Fruit fly (Drosophila melanogaster) whole organism, embryonic: Measurements from ENCODE around the gene wg.

ENCODE experiments used
- C15 ChIP-seq: fragments of 200-800 bp; sonication (Bioruptor generic); IDR thresholded peaks from 3 replicates; pipeline ENCODE4 v1.3.6; 2022; ENCODE audit warnings: missing biosample characterization, missing genetic modification characterization
- CG10267 ChIP-seq: fragments of 200-800 bp; sonication (Bioruptor generic); optimal IDR thresholded peaks from 2 replicates; lab custom pipeline; 2018; ENCODE audit warnings: missing biosample characterization, mild to moderate bottlenecking, missing genetic modification characterization, moderate library complexity
- CG10274 ChIP-seq: fragments of 200-800 bp; sonication (Bioruptor generic); optimal IDR thresholded peaks from 3 replicates; lab custom pipeline; 2017; ENCODE audit warnings: missing biosample characterization, mild to moderate bottlenecking, missing genetic modification characterization
- CG10543 ChIP-seq: fragments of 200-800 bp; sonication (Bioruptor generic); optimal IDR thresholded peaks from 3 replicates; lab custom pipeline; 2017; ENCODE audit warnings: missing biosample characterization, mild to moderate bottlenecking, missing genetic modification characterization, moderate library complexity
- CG10654 ChIP-seq: fragments of 200-800 bp; sonication (Bioruptor generic); optimal IDR thresholded peaks from 2 replicates; lab custom pipeline; 2016; ENCODE audit warnings: missing biosample characterization, missing genetic modification characterization
- CG12236 ChIP-seq: fragments of 200-800 bp; sonication (Bioruptor generic); optimal IDR thresholded peaks from 2 replicates; lab custom pipeline; 2016; ENCODE audit warnings: missing biosample characterization, missing genetic modification characterization
- CG12659 ChIP-seq: fragments of 200-800 bp; sonication (Bioruptor generic); optimal IDR thresholded peaks from 3 replicates; lab custom pipeline; 2017; ENCODE audit warnings: mild to moderate bottlenecking, missing biosample characterization, missing genetic modification reagents, missing genetic modification characterization
- CG13424 ChIP-seq: fragments of 200-800 bp; sonication (Bioruptor generic); optimal IDR thresholded peaks from 2 replicates; lab custom pipeline; 2019; ENCODE audit warnings: missing biosample characterization, mild to moderate bottlenecking, missing genetic modification characterization, moderate library complexity
- CG15479 ChIP-seq: fragments of 200-800 bp; sonication (Bioruptor generic); optimal IDR thresholded peaks from 3 replicates; lab custom pipeline; 2019; ENCODE audit warnings: missing biosample characterization, mild to moderate bottlenecking, missing genetic modification characterization, moderate library complexity
- CG1792 ChIP-seq: fragments of 200-800 bp; sonication (Bioruptor generic); optimal IDR thresholded peaks from 2 replicates; lab custom pipeline; 2016; ENCODE audit warnings: missing biosample characterization, missing genetic modification characterization
- CG2120 ChIP-seq: fragments of 200-800 bp; sonication (Bioruptor generic); optimal IDR thresholded peaks from 3 replicates; lab custom pipeline; 2016; ENCODE audit warnings: missing biosample characterization, missing genetic modification characterization
- CG2202 ChIP-seq: fragments of 200-800 bp; sonication (Bioruptor generic); optimal IDR thresholded peaks from 2 replicates; lab custom pipeline; 2018; ENCODE audit warnings: missing biosample characterization, mild to moderate bottlenecking, missing genetic modification characterization
- CG31224 ChIP-seq: fragments of 200-800 bp; sonication (Bioruptor generic); IDR thresholded peaks from 2 replicates; pipeline ENCODE4 v1.3.6; 2022; ENCODE audit warnings: missing biosample characterization, missing genetic modification characterization
- CG32772 ChIP-seq: fragments of 200-800 bp; sonication (Bioruptor generic); IDR thresholded peaks from 2 replicates; pipeline ENCODE4 v1.3.6; 2022; ENCODE audit warnings: missing biosample characterization, missing genetic modification characterization
- CG6791 ChIP-seq: fragments of 200-800 bp; sonication (Bioruptor generic); IDR thresholded peaks from 3 replicates; pipeline ENCODE4 v1.3.6; 2022; ENCODE audit warnings: missing biosample characterization, missing genetic modification characterization; ENCODE audit not compliant: partially characterized antibody
- CG6854 ChIP-seq: fragments of 200-800 bp; sonication (Bioruptor generic); optimal IDR thresholded peaks from 3 replicates; lab custom pipeline; 2017; ENCODE audit warnings: missing biosample characterization, mild to moderate bottlenecking, missing genetic modification characterization
- CG7839 ChIP-seq: fragments of 200-800 bp; sonication (Bioruptor generic); optimal IDR thresholded peaks from 3 replicates; lab custom pipeline; 2018; ENCODE audit warnings: missing biosample characterization, mild to moderate bottlenecking, missing genetic modification characterization, moderate library complexity
- CG7928 ChIP-seq: fragments of 200-800 bp; sonication (Bioruptor generic); optimal IDR thresholded peaks from 2 replicates; lab custom pipeline; 2017; ENCODE audit warnings: missing biosample characterization, mild to moderate bottlenecking, missing genetic modification characterization
- CG8281 ChIP-seq: fragments of 200-800 bp; sonication (Bioruptor generic); optimal IDR thresholded peaks from 2 replicates; lab custom pipeline; 2018; ENCODE audit warnings: missing biosample characterization, mild to moderate bottlenecking, missing genetic modification characterization, moderate library complexity
- D19A ChIP-seq: fragments of 200-800 bp; optimal IDR thresholded peaks from 3 replicates; lab custom pipeline; 2019; ENCODE audit warnings: missing biosample characterization, mild to moderate bottlenecking, missing genetic modification characterization, moderate library complexity
- Dip3 ChIP-seq: fragments of 200-800 bp; sonication (Bioruptor generic); optimal IDR thresholded peaks from 3 replicates; lab custom pipeline; 2016; ENCODE audit warnings: missing biosample characterization, missing genetic modification characterization
- Doc3 ChIP-seq: fragments of 200-800 bp; sonication (Bioruptor generic); IDR thresholded peaks from 3 replicates; pipeline ENCODE4 v1.3.6; 2022; ENCODE audit warnings: missing biosample characterization, missing genetic modification characterization; ENCODE audit not compliant: partially characterized antibody
- Dp ChIP-seq: fragments of 200-800 bp; sonication (Bioruptor generic); optimal IDR thresholded peaks from 2 replicates; lab custom pipeline; 2018; ENCODE audit warnings: missing biosample characterization, mild to moderate bottlenecking, missing genetic modification characterization, moderate library complexity
- Eip74EF ChIP-seq, 2 experiments: fragments of 200-800 bp in 1 of 2; fragments of >200 bp in 1 of 2; sonication (Bioruptor generic) in 1 of 2; optimal IDR thresholded peaks; 2 replicates each; lab custom pipeline; 2017 to 2019; ENCODE audit warnings: missing biosample characterization in 2 of 2, missing genetic modification characterization in 2 of 2, mild to moderate bottlenecking in 1 of 2, moderate library complexity in 1 of 2
- H15 ChIP-seq: fragments of 200-800 bp; sonication (Bioruptor generic); IDR thresholded peaks from 3 replicates; pipeline ENCODE4 v1.3.6; 2022; ENCODE audit warnings: missing biosample characterization, missing genetic modification characterization
- HLH3B ChIP-seq: fragments of 200-800 bp; sonication (Bioruptor generic); IDR thresholded peaks from 2 replicates; pipeline ENCODE4 v1.3.6; 2022; ENCODE audit warnings: missing biosample characterization, missing genetic modification characterization
- HmgD ChIP-seq: fragments of 200-800 bp; sonication (Bioruptor generic); optimal IDR thresholded peaks from 3 replicates; lab custom pipeline; 2016; ENCODE audit warnings: missing biosample characterization, missing genetic modification characterization
- Hr78 ChIP-seq, 2 experiments: fragments of 200-800 bp in 1 of 2; fragments of >200 bp in 1 of 2; sonication (Bioruptor generic) in 1 of 2; optimal IDR thresholded peaks; 2 replicates each; lab custom pipeline; 2017 to 2019; ENCODE audit warnings: missing biosample characterization in 2 of 2, missing genetic modification characterization in 2 of 2, mild to moderate bottlenecking in 1 of 2, moderate library complexity in 1 of 2
- Sin3A ChIP-seq: fragments of >200 bp; optimal IDR thresholded peaks from 2 replicates; lab custom pipeline; 2018
- Six4 ChIP-seq: fragments of 200-800 bp; sonication (Bioruptor generic); optimal IDR thresholded peaks from 2 replicates; lab custom pipeline; 2016; ENCODE audit warnings: missing biosample characterization, missing genetic modification characterization
- Xrp1 ChIP-seq: fragments of 200-800 bp; sonication (Bioruptor generic); IDR thresholded peaks from 2 replicates; pipeline ENCODE4 v1.3.6; 2022; ENCODE audit warnings: missing biosample characterization, missing genetic modification characterization
- ab ChIP-seq: fragments of 200-800 bp; sonication (Bioruptor generic); optimal IDR thresholded peaks from 2 replicates; lab custom pipeline; 2016; ENCODE audit warnings: missing biosample characterization, missing genetic modification characterization
- bsh ChIP-seq, 2 experiments: fragments of 200-800 bp; sonication (Bioruptor generic); optimal IDR thresholded peaks; 2 replicates each; lab custom pipeline; 2017 to 2018; ENCODE audit warnings: mild to moderate bottlenecking in 2 of 2, missing biosample characterization in 2 of 2, missing genetic modification characterization in 2 of 2, moderate library complexity in 1 of 2
- caup ChIP-seq: fragments of 200-800 bp; sonication (Bioruptor generic); optimal IDR thresholded peaks from 3 replicates; lab custom pipeline; 2017; ENCODE audit warnings: missing biosample characterization, mild to moderate bottlenecking, missing genetic modification characterization, moderate library complexity; ENCODE audit not compliant: severe bottlenecking
- corto ChIP-seq: fragments of 200-800 bp; sonication (Bioruptor generic); optimal IDR thresholded peaks from 2 replicates; lab custom pipeline; 2016; ENCODE audit warnings: missing biosample characterization, mild to moderate bottlenecking, missing genetic modification characterization, moderate library complexity
- cwo ChIP-seq: fragments of 200-800 bp; sonication (Bioruptor generic); optimal IDR thresholded peaks from 3 replicates; lab custom pipeline; 2017; ENCODE audit warnings: missing biosample characterization, missing genetic modification characterization, mild to moderate bottlenecking, moderate library complexity, missing genetic modification reagents
- fd102C ChIP-seq: fragments of 200-800 bp; sonication (Bioruptor generic); optimal IDR thresholded peaks from 2 replicates; lab custom pipeline; 2018; ENCODE audit warnings: missing biosample characterization, mild to moderate bottlenecking, missing genetic modification characterization, moderate library complexity
- fu2 ChIP-seq: fragments of 200-800 bp; sonication (Bioruptor generic); optimal IDR thresholded peaks from 2 replicates; lab custom pipeline; 2016; ENCODE audit warnings: missing biosample characterization, missing genetic modification characterization
- gt ChIP-seq: fragments of 200-800 bp; sonication (Bioruptor generic); IDR thresholded peaks from 2 replicates; pipeline ENCODE4 v1.3.6; 2022; ENCODE audit warnings: missing biosample characterization, missing genetic modification characterization
- insv ChIP-seq, 2 experiments: fragments of 200-800 bp; sonication (Bioruptor generic); optimal IDR thresholded peaks; 3 replicates each; lab custom pipeline; 2016 to 2018; ENCODE audit warnings: missing biosample characterization in 2 of 2, missing genetic modification characterization in 2 of 2
- kni ChIP-seq: fragments of 200-800 bp; sonication (Bioruptor generic); optimal IDR thresholded peaks from 3 replicates; lab custom pipeline; 2017; ENCODE audit warnings: mild to moderate bottlenecking, missing biosample characterization, missing genetic modification reagents, missing genetic modification characterization
- nau ChIP-seq: fragments of 200-800 bp; sonication (Bioruptor generic); optimal IDR thresholded peaks from 3 replicates; lab custom pipeline; 2017; ENCODE audit warnings: missing biosample characterization, mild to moderate bottlenecking, missing genetic modification characterization, missing genetic modification reagents
- rib ChIP-seq: fragments of 200-800 bp; sonication (Bioruptor generic); IDR thresholded peaks from 2 replicates; pipeline ENCODE4 v1.3.6; 2022; ENCODE audit warnings: missing biosample characterization, missing genetic modification characterization
- ro ChIP-seq: fragments of 200-800 bp; sonication (Bioruptor generic); IDR thresholded peaks from 2 replicates; pipeline ENCODE4 v1.3.6; 2022; ENCODE audit warnings: missing biosample characterization, missing genetic modification characterization
- row ChIP-seq: fragments of 200-800 bp; sonication (Bioruptor generic); IDR thresholded peaks from 3 replicates; pipeline ENCODE4 v1.3.6; 2022; ENCODE audit warnings: missing biosample characterization, missing genetic modification characterization
- sd ChIP-seq: fragments of 200-800 bp; sonication (Bioruptor generic); optimal IDR thresholded peaks from 3 replicates; lab custom pipeline; 2018; ENCODE audit warnings: missing biosample characterization, mild to moderate bottlenecking, missing genetic modification characterization, moderate library complexity
- so ChIP-seq: fragments of 200-800 bp; sonication (Bioruptor generic); IDR thresholded peaks from 3 replicates; pipeline ENCODE4 v1.3.6; 2022; ENCODE audit warnings: missing biosample characterization, missing genetic modification characterization
- stc ChIP-seq: fragments of 200-800 bp; sonication (Bioruptor generic); IDR thresholded peaks from 2 replicates; pipeline ENCODE4 v1.3.6; 2022; ENCODE audit warnings: missing biosample characterization, missing genetic modification characterization
- tna ChIP-seq: fragments of 200-800 bp; sonication (Bioruptor generic); IDR thresholded peaks from 2 replicates; pipeline ENCODE4 v1.3.6; 2022; ENCODE audit warnings: missing biosample characterization, missing genetic modification characterization; ENCODE audit not compliant: partially characterized antibody
- usp ChIP-seq: fragments of >200 bp; optimal IDR thresholded peaks from 2 replicates; lab custom pipeline; 2017; ENCODE audit warnings: missing biosample characterization, missing genetic modification characterization

The wg gene

dm6 chr2L:7265970-7266369 lies 41.0 kb upstream of the wg start (continued):
- TF ChIP-seq ab (GFP tag; lab: Kevin White, UChicago) (no peak), caup (no peak), CG31224 (GFP tag; lab: Robert Waterston, UW) (no peak), H15 (GFP tag; lab: Robert Waterston, UW) (0 out of 3 replicates have a peak, but pooled peaks have one; percentile 32), Doc3 (GFP tag; lab: Robert Waterston, UW) (no peak), CG10274 (GFP tag; lab: Kevin White, UChicago) (no peak), CG12659 (GFP tag; lab: Kevin White, UChicago) (no peak), CG6791 (GFP tag; lab: Robert Waterston, UW) (no peak), CG7928 (GFP tag; lab: Kevin White, UChicago) (no peak), Six4 (peak; percentile 14), CG6854 (no peak), CG1792 (GFP tag; lab: Kevin White, UChicago) (no peak), CG32772 (peak; percentile 35), Dp (GFP tag; lab: Kevin White, UChicago) (no peak), Xrp1 (GFP tag; lab: Robert Waterston, UW) (peak; percentile 77), insv (GFP tag; optimal IDR thresholded peaks at IDR 0.05; lab: Kevin White, UChicago) (no peak), CG10267 (tag; lab: Kevin White, UChicago) (peak; percentile 48), HLH3B (peak; percentile 44; the same call in 1 of the 2 replicates), CG10654 (GFP tag; lab: Kevin White, UChicago) (peak; percentile 30), Sin3A (no peak), CG2202 (tag; lab: Kevin White, UChicago) (no peak), fd102C (no peak), usp (GFP tag; lab: Kevin White, UChicago) (no peak), gt (no peak), stc (peak; percentile 8; the same call in 1 of the 2 replicates), rib (GFP tag; lab: Robert Waterston, UW) (no peak), row (peak; percentile 66), sd (tag; lab: Kevin White, UChicago) (no peak), CG2120 (GFP tag; lab: Kevin White, UChicago) (no peak), D19A (peak; percentile 5), Dip3 (no peak), bsh (GFP tag; optimal IDR thresholded peaks at IDR 0.05; lab: Kevin White, UChicago) (peak in 1 of 2 experiments; percentile 75), CG15479 (GFP tag; lab: Kevin White, UChicago) (no peak), cwo (GFP tag; lab: Kevin White, UChicago) (no peak), so (GFP tag; lab: Robert Waterston, UW) (peak; percentile 60; the same call in 1 of the 3 replicates), HmgD (GFP tag; lab: Kevin White, UChicago) (no peak), corto (GFP tag; lab: Kevin White, UChicago) (no peak), kni (GFP tag; lab: Kevin White, UChicago) (no peak), fu2 (GFP tag; lab: Kevin White, UChicago) (no peak), CG10543 (no peak), Eip74EF (GFP tag; optimal IDR thresholded peaks at IDR 0.05; lab: Kevin White, UChicago) (no peak), CG13424 (peak; percentile 29), Hr78 (GFP tag; optimal IDR thresholded peaks at IDR 0.05; lab: Kevin White, UChicago) (no peak), tna (GFP tag; lab: Robert Waterston, UW) (no peak), CG7839 (tag; lab: Kevin White, UChicago) (peak; percentile 31), CG8281 (tag; lab: Kevin White, UChicago) (no peak), C15 (GFP tag; lab: Robert Waterston, UW) (no peak), CG12236 (GFP tag; lab: Kevin White, UChicago) (peak; percentile 31), ro (GFP tag; lab: Robert Waterston, UW) (no peak), nau (GFP tag; lab: Kevin White, UChicago) (no peak)
